Worm (Caenorhabditis elegans): ENCODE results near the gene R08D7.7.

The R08D7.7 gene

ce11 chrIII:8967639-8968038 is 22.2 kb upstream of the R08D7.7 start, which contains the start of the genes bud-13 and rpap-2:
bud-13 (minus strand) TSS chrIII:8967727.
rpap-2 (plus strand) TSS chrIII:8967967.
- TF ChIP-seq klf-2 (GFP tag; conservative IDR thresholded peaks at IDR 0.05) (no peak), ztf-23 (GFP tag; IDR thresholded peaks at IDR 0.05) (no peak), T22C8.4 (GFP tag; IDR thresholded peaks at IDR 0.05) (no peak), tab-1 (GFP tag; IDR thresholded peaks at IDR 0.05) (no peak), ztf-29 (GFP tag; IDR thresholded peaks at IDR 0.05) (no peak), cog-1 (tag; optimal IDR thresholded peaks at IDR 0.05) (no peak), flt-1 (GFP tag; IDR thresholded peaks at IDR 0.05) (no peak), med-1 (GFP tag; optimal IDR thresholded peaks at IDR 0.05; ENCODE audit: insufficient read depth) (no peak), ref-1 (GFP tag; conservative IDR thresholded peaks at IDR 0.05) (no peak)

- TF ChIP-seq ref-1 (GFP tag; conservative IDR thresholded peaks at IDR 0.05) (no peak), ztf-23 (GFP tag; IDR thresholded peaks at IDR 0.05) (peak; percentile 66; the same call in 1 of the 2 replicates), klf-2 (GFP tag; conservative IDR thresholded peaks at IDR 0.05) (no peak), med-1 (GFP tag; optimal IDR thresholded peaks at IDR 0.05; ENCODE audit: insufficient read depth) (peak; percentile 54), flt-1 (GFP tag; IDR thresholded peaks at IDR 0.05) (0 out of 2 replicates have a peak, but pooled peaks have one; percentile 47), tab-1 (GFP tag; IDR thresholded peaks at IDR 0.05) (peak; percentile 57; the same call in 1 of the 2 replicates), T22C8.4 (GFP tag; IDR thresholded peaks at IDR 0.05) (no peak)
Measured at ce11 chrIII:8971255-8972020, 18.4 kb upstream of the R08D7.7 start, which contains the start of the genes eif-3.D and R08D7.4. eif-3.D (minus strand) TSS chrIII:8971578. R08D7.4 (plus strand) TSS chrIII:8971892.

ce11 chrIII:8973163-8973562 is 16.7 kb upstream of the R08D7.7 start:
- TF ChIP-seq ztf-23 (GFP tag; IDR thresholded peaks at IDR 0.05) (no peak), klf-2 (GFP tag; conservative IDR thresholded peaks at IDR 0.05) (no peak), flt-1 (GFP tag; IDR thresholded peaks at IDR 0.05) (no peak), med-1 (GFP tag; optimal IDR thresholded peaks at IDR 0.05; ENCODE audit: insufficient read depth) (no peak), cog-1 (tag; optimal IDR thresholded peaks at IDR 0.05) (no peak), T22C8.4 (GFP tag; IDR thresholded peaks at IDR 0.05) (no peak), tab-1 (GFP tag; IDR thresholded peaks at IDR 0.05) (no peak), ztf-29 (GFP tag; IDR thresholded peaks at IDR 0.05) (no peak), ref-1 (GFP tag; conservative IDR thresholded peaks at IDR 0.05) (no peak)

- TF ChIP-seq T22C8.4 (GFP tag; IDR thresholded peaks at IDR 0.05) = no peak
- no peak for TF ChIP-seq cog-1 (tag; optimal IDR thresholded peaks at IDR 0.05)
Measured at ce11 chrIII:8973826-8974225, 16.0 kb upstream of the R08D7.7 start, which contains the start of gene R08D7.5. R08D7.5 (plus strand) TSS chrIII:8974126.

- TF ChIP-seq ztf-23 (GFP tag; IDR thresholded peaks at IDR 0.05) (no peak), flt-1 (GFP tag; IDR thresholded peaks at IDR 0.05) (no peak), tab-1 (GFP tag; IDR thresholded peaks at IDR 0.05) (no peak), T22C8.4 (GFP tag; IDR thresholded peaks at IDR 0.05) (no peak), ztf-29 (GFP tag; IDR thresholded peaks at IDR 0.05) (no peak), klf-2 (GFP tag; conservative IDR thresholded peaks at IDR 0.05) (no peak), ref-1 (GFP tag; conservative IDR thresholded peaks at IDR 0.05) (no peak), med-1 (GFP tag; optimal IDR thresholded peaks at IDR 0.05; ENCODE audit: insufficient read depth) (no peak), cog-1 (tag; optimal IDR thresholded peaks at IDR 0.05) (no peak)
Measured at ce11 chrIII:8974835-8975234, 15.0 kb upstream of the R08D7.7 start.

- TF ChIP-seq flt-1 (GFP tag; IDR thresholded peaks at IDR 0.05) = no peak
Measured at ce11 chrIII:8978512-8979352, 11.1 kb upstream of the R08D7.7 start.

ce11 chrIII:8980892-8981291 is 9.0 kb upstream of the R08D7.7 start:
- TF ChIP-seq ztf-23 (GFP tag; IDR thresholded peaks at IDR 0.05) (no peak), klf-2 (GFP tag; conservative IDR thresholded peaks at IDR 0.05) (no peak), ztf-29 (GFP tag; IDR thresholded peaks at IDR 0.05) (no peak), ref-1 (GFP tag; conservative IDR thresholded peaks at IDR 0.05) (no peak), med-1 (GFP tag; optimal IDR thresholded peaks at IDR 0.05; ENCODE audit: insufficient read depth) (no peak), flt-1 (GFP tag; IDR thresholded peaks at IDR 0.05) (no peak), cog-1 (tag; optimal IDR thresholded peaks at IDR 0.05) (no peak), T22C8.4 (GFP tag; IDR thresholded peaks at IDR 0.05) (no peak), tab-1 (GFP tag; IDR thresholded peaks at IDR 0.05) (no peak)

- TF ChIP-seq med-1 (GFP tag; optimal IDR thresholded peaks at IDR 0.05; ENCODE audit: insufficient read depth) (no peak), klf-2 (GFP tag; conservative IDR thresholded peaks at IDR 0.05) (no peak), cog-1 (tag; optimal IDR thresholded peaks at IDR 0.05) (no peak), T22C8.4 (GFP tag; IDR thresholded peaks at IDR 0.05) (no peak), tab-1 (GFP tag; IDR thresholded peaks at IDR 0.05) (no peak), flt-1 (GFP tag; IDR thresholded peaks at IDR 0.05) (0 out of 2 replicates have a peak, but pooled peaks have one; percentile 10), ztf-29 (GFP tag; IDR thresholded peaks at IDR 0.05) (no peak), ztf-23 (GFP tag; IDR thresholded peaks at IDR 0.05) (0 out of 2 replicates have a peak, but pooled peaks have one; percentile 44), ref-1 (GFP tag; conservative IDR thresholded peaks at IDR 0.05) (no peak)
Measured at ce11 chrIII:8981847-8982479, 7.9 kb upstream of the R08D7.7 start, which contains the start of gene pde-2. pde-2 (minus strand) TSS chrIII:8981897.

ce11 chrIII:8983135-8983534 is 6.7 kb upstream of the R08D7.7 start:
- TF ChIP-seq klf-2 (GFP tag; conservative IDR thresholded peaks at IDR 0.05) (no peak), med-1 (GFP tag; optimal IDR thresholded peaks at IDR 0.05; ENCODE audit: insufficient read depth) (no peak), T22C8.4 (GFP tag; IDR thresholded peaks at IDR 0.05) (no peak), ref-1 (GFP tag; conservative IDR thresholded peaks at IDR 0.05) (no peak), tab-1 (GFP tag; IDR thresholded peaks at IDR 0.05) (no peak), cog-1 (tag; optimal IDR thresholded peaks at IDR 0.05) (no peak), ztf-29 (GFP tag; IDR thresholded peaks at IDR 0.05) (no peak), ztf-23 (GFP tag; IDR thresholded peaks at IDR 0.05) (no peak), flt-1 (GFP tag; IDR thresholded peaks at IDR 0.05) (no peak)

All from whole organism, midembryonic.